Fruit fly (Drosophila melanogaster) S2 (cell line): ENCODE data around the gene CG32655.

Experiments
- CG8478 ChIP-seq: fragments of >200 bp; optimal IDR thresholded peaks from 2 replicates; lab custom pipeline; 2018
- CTCF ChIP-seq, 2 experiments: fragments of >200 bp; optimal IDR thresholded peaks; 2 replicates each; lab custom pipeline; 2018

Gene CG32655

DNA sequence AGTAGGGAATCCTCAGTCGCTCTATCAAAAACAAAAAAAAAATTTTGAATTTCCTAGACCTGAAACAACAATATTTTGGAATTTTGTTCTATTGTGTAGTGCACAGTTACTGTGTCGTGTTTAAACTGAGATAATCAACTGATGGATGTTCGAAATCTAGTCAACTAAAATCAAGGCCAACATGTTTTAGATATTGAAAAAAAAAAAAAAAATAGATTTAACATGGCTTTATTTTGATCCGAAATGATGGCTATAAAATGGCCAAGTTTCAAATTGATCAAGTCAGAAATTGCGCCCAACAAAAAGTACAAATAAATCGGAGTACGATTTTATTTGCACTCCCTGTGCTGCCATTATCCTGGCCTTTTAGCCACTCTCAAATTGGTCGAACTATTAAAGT is at the start of gene CG32655:
TSS of gene CG32655 (minus strand) at position 101 of the 400 bp plus-strand sequence.
- TF ChIP-seq CTCF (optimal IDR thresholded peaks at IDR 0.05; lab: Kevin White, UChicago) (no peak), CG8478 (no peak)

DNA sequence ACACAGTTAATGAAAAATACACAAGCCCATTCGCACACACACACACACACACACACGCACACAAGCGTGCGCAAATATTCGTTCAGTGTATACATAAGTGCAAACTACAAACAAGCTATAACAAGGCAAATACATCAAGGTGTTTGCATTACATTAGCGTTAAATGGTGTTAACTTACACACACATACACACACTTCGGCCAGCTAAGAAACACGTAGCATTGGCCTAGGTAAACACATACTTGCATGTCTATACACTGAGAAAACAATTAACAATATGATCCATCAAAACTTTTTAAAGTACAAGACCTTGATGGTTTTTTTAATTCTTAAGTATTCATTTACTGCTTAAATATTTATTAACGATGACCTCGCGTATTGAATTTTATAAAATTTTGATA is 41.0 kb upstream of the CG32655 start:
- TF ChIP-seq CG8478 (no peak), CTCF (optimal IDR thresholded peaks at IDR 0.05; lab: Kevin White, UChicago) (no peak)

DNA sequence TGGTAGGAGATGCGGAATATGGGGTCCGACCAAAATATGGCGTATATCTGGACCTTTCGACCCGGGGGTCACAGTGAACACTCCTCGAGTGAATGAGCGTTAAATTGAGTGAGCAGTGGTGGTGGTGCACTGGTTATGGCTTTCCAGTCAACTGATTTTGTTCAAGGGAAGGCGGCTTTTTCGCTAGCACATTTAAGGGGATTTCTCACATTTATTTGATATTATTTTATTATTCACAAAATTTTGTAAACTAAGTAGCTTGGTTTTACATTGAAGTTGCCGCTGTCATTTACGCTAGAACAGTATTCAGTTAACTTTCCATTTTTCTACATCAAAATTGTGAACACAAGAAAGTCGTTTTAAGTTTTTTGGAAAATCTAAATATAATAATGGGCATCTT is 38.7 kb upstream of the CG32655 start, which contains the start of gene CG45603:
TSS of gene CG45603 (plus strand) at position 301 of the 400 bp plus-strand sequence.
- TF ChIP-seq CTCF (optimal IDR thresholded peaks at IDR 0.05; lab: Kevin White, UChicago) (no peak), CG8478 (no peak)

DNA sequence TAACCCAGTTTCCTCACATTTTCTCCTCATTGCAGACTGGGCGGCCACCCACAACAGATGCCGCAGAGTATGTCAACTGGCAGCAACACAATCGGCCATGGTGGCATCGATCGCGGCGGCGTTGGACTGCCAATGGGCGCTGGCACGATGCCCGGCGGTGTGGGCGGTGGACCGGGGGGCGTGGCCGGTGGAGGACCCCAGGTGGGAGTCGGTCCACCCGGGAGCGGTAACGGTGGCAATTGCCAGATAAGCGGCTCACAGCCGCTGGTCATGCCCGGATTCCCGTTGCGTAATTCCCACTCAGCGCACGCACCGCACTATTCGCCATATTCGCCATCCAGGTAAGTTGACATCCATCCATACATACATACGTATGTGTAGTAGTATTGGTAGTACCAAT is 38.2 kb upstream of the CG32655 start:
- TF ChIP-seq CG8478 = no peak
- no peak for TF ChIP-seq CTCF (optimal IDR thresholded peaks at IDR 0.05; lab: Kevin White, UChicago)

DNA sequence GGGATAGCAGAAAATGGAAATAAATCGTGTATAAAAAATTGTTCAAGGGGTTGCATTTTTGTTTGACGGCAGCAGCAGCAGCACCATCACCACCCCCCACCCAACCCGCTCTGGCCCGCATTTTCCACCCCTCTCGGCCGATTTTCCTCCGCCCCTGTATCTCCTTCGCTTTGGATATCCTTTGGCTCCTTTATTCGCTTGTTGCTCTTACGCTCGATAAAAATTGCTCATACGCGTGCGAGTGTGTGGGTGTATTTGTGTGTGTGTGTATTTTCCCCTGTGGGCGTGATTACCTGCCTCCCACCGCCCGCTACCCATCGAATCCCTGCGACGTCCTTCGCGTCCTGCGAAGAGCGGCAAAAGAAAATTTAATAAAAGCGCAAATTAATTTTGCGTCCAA is 32.5 kb upstream of the CG32655 start:
- TF ChIP-seq CG8478 (no peak), CTCF (optimal IDR thresholded peaks at IDR 0.05; lab: Kevin White, UChicago) (no peak)

DNA sequence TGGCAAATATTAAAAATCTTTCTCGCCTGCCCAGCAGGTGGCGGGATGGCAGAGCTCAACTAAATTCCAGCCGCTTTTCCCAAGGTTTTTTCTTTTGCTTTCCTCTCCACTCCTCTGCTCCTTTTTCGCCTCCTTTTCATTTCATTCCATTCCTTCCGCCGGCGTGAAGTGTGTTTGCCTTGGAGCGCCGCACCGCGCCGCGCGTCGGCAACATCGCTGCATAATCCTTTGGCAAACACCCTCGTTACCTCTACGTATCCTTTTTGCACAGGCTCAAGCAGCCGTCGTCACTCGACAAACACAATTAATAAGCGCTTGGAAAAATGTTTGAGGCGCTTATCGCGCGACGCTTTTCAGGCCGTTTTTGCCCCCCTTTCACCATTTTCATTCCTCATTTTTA is 30.3 kb upstream of the CG32655 start:
- TF ChIP-seq CTCF (optimal IDR thresholded peaks at IDR 0.05; lab: Kevin White, UChicago) (no peak), CG8478 (no peak)

DNA sequence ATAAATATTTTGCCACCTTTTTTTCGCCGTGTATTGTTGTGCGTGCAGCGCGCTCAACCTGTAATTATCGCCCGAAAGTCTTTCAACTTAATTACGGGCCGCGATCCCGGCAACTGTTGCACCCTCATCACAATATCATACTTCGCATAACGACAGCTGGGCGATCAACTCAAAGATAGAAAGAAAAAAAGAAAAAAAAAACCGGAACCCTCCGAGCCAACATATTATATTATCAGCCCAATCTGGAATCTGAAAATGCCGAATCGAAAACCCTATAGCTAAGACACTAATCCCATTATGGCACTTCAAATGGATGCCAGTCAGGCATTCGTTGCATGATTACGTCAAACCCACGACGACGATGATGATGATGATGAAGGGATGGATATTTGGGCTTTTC is 25.1 kb upstream of the CG32655 start:
- TF ChIP-seq CG8478 (no peak), CTCF (optimal IDR thresholded peaks at IDR 0.05; lab: Kevin White, UChicago) (no peak)

DNA sequence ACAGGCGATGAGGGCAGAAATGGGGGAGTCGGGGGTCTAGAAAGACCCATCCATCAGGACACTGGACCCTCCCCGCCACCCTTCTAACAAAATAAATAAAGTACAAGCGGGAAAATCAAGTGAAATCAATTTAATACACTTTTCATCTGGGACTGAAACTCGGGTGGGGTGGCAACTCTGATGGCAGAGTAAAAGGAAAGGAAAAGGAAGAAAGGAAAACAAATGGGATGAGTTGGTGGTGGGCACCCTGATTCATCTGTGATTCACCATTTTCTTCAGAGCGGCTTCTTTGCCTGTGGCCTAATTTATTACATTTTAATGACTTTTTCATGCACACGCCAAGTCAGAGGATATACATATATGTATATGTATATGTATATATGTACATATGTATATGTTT is 23.8 kb upstream of the CG32655 start:
- TF ChIP-seq CTCF (optimal IDR thresholded peaks at IDR 0.05; lab: Kevin White, UChicago) = no peak
- no peak for TF ChIP-seq CG8478

DNA sequence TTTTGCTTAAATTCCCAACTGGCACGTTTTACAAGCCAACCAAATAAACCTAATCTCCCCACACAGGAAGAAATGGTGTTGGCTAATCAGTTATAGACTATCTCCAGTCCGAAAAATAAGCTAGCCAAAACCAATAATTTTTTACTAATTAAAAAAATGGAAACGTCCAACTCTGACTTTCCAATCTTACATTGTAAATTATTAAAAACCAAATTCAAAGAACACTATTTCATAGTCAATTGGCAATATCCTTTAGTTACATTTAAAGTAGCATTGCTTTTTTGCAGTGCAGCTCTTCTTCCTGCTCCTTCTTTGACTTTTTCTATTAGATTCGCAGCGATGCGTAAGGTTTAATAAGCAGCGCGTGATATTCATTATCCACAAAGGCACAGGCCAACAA is 23.3 kb upstream of the CG32655 start:
- TF ChIP-seq CTCF (optimal IDR thresholded peaks at IDR 0.05; lab: Kevin White, UChicago) = no peak
- no peak for TF ChIP-seq CG8478

DNA sequence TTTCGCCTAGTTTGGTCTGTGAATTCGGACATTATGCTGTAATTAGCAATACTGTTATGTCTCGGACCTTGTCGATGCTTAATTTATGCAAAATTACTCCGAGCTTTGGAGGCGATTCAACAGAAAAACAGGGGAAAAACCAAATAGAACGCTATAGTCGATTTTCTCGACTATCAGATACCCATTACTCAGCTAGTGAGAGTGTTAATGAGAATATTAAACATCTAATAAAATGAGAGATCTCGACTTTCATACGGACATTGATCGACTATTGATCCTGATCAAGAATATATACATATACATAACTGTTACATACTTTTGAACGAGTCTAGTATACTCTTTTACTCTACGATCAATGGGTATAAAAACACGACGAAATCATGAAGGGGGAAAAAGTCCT is 13.2 kb upstream of the CG32655 start:
- TF ChIP-seq CTCF (optimal IDR thresholded peaks at IDR 0.05; lab: Kevin White, UChicago) (no peak), CG8478 (no peak)

DNA sequence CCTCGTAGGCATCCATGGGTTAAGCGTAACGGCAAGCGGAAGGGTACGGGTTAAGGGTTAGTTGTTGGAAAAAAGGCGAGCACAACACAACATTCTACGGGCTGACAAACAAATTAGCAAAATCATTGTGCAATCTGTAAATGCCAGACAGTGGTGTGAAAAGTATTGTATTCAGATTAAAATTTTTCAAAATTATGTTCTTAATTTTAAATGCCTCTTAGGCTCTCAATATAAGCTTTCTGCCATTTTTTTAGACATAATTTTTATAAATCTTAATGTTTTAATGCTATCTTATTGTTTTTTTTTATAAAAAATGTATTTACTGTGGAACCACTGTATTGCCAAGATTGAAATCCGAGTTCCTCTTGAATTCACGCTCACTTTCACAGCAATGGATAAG is 12.4 kb upstream of the CG32655 start:
- no peak for TF ChIP-seq CG8478
- TF ChIP-seq CTCF (optimal IDR thresholded peaks at IDR 0.05; lab: Kevin White, UChicago) = no peak

DNA sequence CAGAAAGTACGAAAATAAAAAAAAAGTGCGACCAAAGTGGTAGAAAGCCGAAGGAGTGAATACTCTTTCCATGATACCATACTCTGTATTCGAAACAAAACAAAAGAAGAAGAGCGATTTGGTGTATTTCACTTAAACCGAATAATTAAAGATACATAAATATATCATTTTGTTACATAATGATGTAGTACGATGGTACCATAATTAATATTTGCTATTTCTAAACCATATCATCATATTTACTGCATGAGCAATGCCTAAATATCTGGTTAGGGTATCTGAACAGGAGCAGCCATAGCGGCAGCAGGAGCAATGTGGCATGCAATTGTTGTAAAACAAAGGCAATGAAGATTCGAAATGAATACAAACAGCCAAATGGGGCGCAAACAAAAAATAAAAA is 10.6 kb upstream of the CG32655 start:
- no peak for TF ChIP-seq CG8478
- no peak for TF ChIP-seq CTCF (optimal IDR thresholded peaks at IDR 0.05; lab: Kevin White, UChicago)

DNA sequence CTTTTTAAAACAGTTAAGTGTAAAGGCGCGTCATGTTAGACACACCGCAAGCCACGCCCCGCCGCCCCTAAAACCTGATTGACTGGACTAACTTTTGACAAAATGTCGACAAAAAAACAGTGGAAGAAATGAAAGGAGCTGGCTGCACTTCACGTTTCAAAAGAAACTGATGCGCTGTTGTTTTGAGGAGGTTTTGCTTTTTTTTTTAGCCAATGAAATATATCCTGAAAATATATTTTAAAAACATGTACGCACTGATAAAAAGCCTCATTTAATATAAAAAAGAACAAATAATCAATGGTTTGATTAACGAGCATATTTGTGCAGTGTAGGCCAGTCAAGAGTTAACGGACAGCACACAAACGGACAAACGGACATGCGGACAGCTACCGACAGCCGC is 9.9 kb upstream of the CG32655 start:
- TF ChIP-seq CG8478 (no peak), CTCF (optimal IDR thresholded peaks at IDR 0.05; lab: Kevin White, UChicago) (no peak)

DNA sequence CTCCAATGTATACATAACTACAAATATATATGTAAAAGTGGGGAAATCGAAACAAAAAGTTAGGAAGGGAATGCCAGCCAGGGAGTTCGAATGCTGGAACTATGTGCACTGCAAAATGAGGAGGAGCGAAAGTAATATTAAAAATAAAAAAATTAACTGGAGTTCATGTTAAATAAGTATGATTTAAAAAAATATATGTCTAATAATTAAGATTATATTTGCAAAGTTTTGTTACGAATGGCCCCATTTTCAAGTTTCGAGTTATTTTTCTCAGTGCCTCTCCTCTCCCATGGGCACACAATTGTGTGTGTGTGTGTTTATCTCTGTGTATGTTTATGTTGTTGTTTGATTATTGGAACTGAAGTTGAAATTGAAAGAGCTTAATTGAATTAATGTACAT is 6.7 kb upstream of the CG32655 start:
- TF ChIP-seq CG8478 (no peak), CTCF (optimal IDR thresholded peaks at IDR 0.05; lab: Kevin White, UChicago) (no peak)

DNA sequence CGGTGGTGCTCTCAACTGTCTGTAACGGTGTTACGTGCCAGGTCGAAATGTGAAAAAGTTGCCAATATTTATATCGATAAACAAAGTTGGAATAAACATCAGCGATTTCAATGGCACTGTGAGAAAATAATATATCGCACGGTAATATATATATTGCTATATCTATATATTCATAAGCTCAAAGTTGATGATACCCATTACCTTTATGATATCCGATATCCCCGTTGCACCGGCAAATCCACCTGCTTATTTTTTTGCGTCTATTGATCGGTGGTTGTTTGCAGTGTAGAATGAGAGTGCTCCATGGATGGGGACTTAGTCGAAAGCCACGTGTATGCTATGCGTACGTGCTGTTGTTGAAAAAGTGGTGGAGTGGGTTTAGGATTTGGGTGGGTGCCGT is 5.4 kb upstream of the CG32655 start:
- no peak for TF ChIP-seq CTCF (optimal IDR thresholded peaks at IDR 0.05; lab: Kevin White, UChicago)
- no peak for TF ChIP-seq CG8478

DNA sequence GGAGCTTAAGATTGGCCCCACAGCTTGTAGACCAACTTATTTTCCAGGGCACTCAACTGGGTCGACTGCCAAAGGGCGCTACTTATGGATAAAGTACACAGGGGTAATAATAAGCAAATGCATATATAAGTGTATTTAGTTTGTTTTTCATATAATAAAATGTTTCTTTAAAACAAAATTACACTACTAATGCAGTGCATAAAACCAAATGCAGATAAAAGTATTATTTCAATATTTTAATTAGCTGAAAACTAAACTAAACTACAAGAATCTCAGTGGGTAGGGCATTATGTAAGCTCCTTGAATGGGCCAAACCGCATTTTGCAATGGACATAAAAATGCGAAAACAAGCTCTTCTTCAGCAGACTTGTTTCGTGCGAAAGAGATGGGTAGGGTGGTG is 3.8 kb upstream of the CG32655 start:
- TF ChIP-seq CTCF (optimal IDR thresholded peaks at IDR 0.05; lab: Kevin White, UChicago) (no peak), CG8478 (no peak)

DNA sequence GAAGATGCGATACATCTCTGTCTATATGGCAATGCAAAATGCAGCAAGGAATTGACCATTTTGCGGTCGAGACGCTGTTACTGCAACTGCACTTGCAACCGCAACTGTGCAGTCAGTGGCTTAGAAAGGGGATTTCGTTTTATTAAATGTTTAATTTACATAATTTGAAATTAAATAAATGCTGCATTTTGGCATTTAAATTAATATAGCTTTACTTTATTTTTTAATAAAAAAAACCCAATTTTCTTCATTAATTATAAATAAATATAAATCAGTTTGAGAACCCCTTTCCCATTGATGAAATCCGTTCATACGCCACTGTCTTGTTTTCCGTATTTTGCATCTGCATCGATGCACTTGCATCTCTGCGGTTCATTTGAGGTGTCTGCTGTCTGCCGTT is 7.7 kb downstream of the CG32655 start:
- TF ChIP-seq CTCF (optimal IDR thresholded peaks at IDR 0.05; lab: Kevin White, UChicago) (no peak), CG8478 (no peak)

DNA sequence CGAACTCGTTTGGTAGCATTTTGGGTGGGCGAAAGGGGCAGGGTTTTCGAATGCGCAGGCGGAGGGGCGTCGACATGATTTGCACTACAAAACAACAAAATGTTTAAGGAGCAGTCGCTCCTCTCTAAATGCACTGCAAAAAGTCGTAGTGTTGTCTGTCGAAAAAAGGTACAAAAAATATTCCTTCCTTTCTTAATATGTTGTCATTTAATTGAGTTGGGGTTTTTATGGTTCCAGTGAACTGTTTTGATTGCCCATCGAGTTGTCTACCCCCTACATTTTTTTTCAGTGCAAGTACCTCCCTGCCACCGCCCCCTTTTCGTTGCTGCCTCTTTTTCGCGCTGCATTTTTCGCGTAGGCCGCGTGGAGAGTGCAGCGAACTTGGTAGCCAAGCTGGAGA is 9.1 kb downstream of the CG32655 start:
- TF ChIP-seq CG8478 = no peak
